Fruit fly (Drosophila melanogaster): ENCODE measurements around the gene Torsin.

- TF ChIP-seq dsf (GFP tag; optimal IDR thresholded peaks at IDR 0.05; ENCODE audit: borderline replicate concordance) (no peak), Vsx2 (GFP tag; optimal IDR thresholded peaks at IDR 0.05; ENCODE audit: partially characterized antibody) (no peak), foxo (GFP tag; optimal IDR thresholded peaks at IDR 0.05) (no peak), OdsH (GFP tag; optimal IDR thresholded peaks at IDR 0.05) (no peak), usp (GFP tag; optimal IDR thresholded peaks at IDR 0.05) (no peak), br (GFP tag; optimal IDR thresholded peaks at IDR 0.05) (no peak)
Observed at dm6 chrX:4690767-4691166, 40.9 kb upstream of the Torsin start.

Measured in whole organism, wandering third instar larva.